Fruit fly (Drosophila melanogaster) whole organism, pupa: ENCODE results near the gene al.

Experiments
- CG10348 ChIP-seq: fragments of 200-800 bp; sonication (Bioruptor generic); IDR thresholded peaks from 2 replicates; pipeline ENCODE4 v1.3.6; 2022; ENCODE audit warnings: missing biosample characterization, missing genetic modification characterization
- CG12605 ChIP-seq: fragments of 200-800 bp; sonication (Bioruptor generic); IDR thresholded peaks from 2 replicates; pipeline ENCODE4 v1.3.6; 2022; ENCODE audit warnings: missing biosample characterization, missing genetic modification characterization
- CG13204 ChIP-seq: fragments of 200-800 bp; sonication (Bioruptor generic); optimal IDR thresholded peaks from 2 replicates; lab custom pipeline; 2018; ENCODE audit warnings: missing biosample characterization, mild to moderate bottlenecking, missing genetic modification characterization, moderate library complexity
- CG14655 ChIP-seq: fragments of 200-800 bp; sonication (Bioruptor generic); optimal IDR thresholded peaks from 3 replicates; lab custom pipeline; 2017; ENCODE audit warnings: mild to moderate bottlenecking, missing biosample characterization, missing genetic modification reagents, missing genetic modification characterization
- CG15710 ChIP-seq: fragments of 200-800 bp; sonication (Bioruptor generic); optimal IDR thresholded peaks from 2 replicates; lab custom pipeline; 2018; ENCODE audit warnings: missing biosample characterization, mild to moderate bottlenecking, missing genetic modification characterization, moderate library complexity
- CG17806 ChIP-seq: fragments of 200-800 bp; sonication (Bioruptor generic); optimal IDR thresholded peaks from 2 replicates; lab custom pipeline; 2018; ENCODE audit warnings: missing biosample characterization, mild to moderate bottlenecking, missing genetic modification characterization, moderate library complexity
- CG32121 ChIP-seq: fragments of 200-800 bp; sonication (Bioruptor generic); IDR thresholded peaks from 2 replicates; pipeline ENCODE4 v1.3.6; 2022; ENCODE audit warnings: missing biosample characterization, missing genetic modification characterization
- CG34367 ChIP-seq: fragments of 200-800 bp; sonication (Bioruptor generic); optimal IDR thresholded peaks from 2 replicates; lab custom pipeline; 2018; ENCODE audit warnings: missing biosample characterization, mild to moderate bottlenecking, missing genetic modification characterization
- CG4496 ChIP-seq: fragments of 200-800 bp; sonication (Bioruptor generic); IDR thresholded peaks from 3 replicates; pipeline ENCODE4 v1.3.6; 2022; ENCODE audit warnings: missing biosample characterization, missing genetic modification characterization
- CG8159 ChIP-seq: fragments of 200-800 bp; sonication (Bioruptor generic); optimal IDR thresholded peaks from 3 replicates; lab custom pipeline; 2018; ENCODE audit warnings: missing biosample characterization, mild to moderate bottlenecking, missing genetic modification characterization, moderate library complexity
- CG8301 ChIP-seq: fragments of 200-800 bp; sonication (Bioruptor generic); optimal IDR thresholded peaks from 2 replicates; lab custom pipeline; 2018; ENCODE audit warnings: missing biosample characterization, mild to moderate bottlenecking, missing genetic modification characterization
- CG9948 ChIP-seq: fragments of 200-800 bp; sonication (Bioruptor generic); optimal IDR thresholded peaks from 2 replicates; lab custom pipeline; 2018; ENCODE audit warnings: missing biosample characterization, mild to moderate bottlenecking, missing genetic modification characterization, moderate library complexity
- D1 ChIP-seq: fragments of 200-800 bp; sonication (Bioruptor generic); optimal IDR thresholded peaks from 2 replicates; lab custom pipeline; 2018; ENCODE audit warnings: missing biosample characterization, mild to moderate bottlenecking, missing genetic modification characterization, moderate library complexity
- EcR ChIP-seq: fragments of 200-800 bp; sonication (Bioruptor generic); optimal IDR thresholded peaks from 3 replicates; lab custom pipeline; 2019; ENCODE audit warnings: missing biosample characterization, missing genetic modification characterization, mild to moderate bottlenecking, moderate library complexity, missing genetic modification reagents
- Ets98B ChIP-seq: fragments of 200-800 bp; sonication (Bioruptor generic); IDR thresholded peaks from 2 replicates; pipeline ENCODE4 v1.3.6; 2022; ENCODE audit warnings: missing biosample characterization, missing genetic modification characterization
- Pif1A ChIP-seq: fragments of 200-800 bp; sonication (Bioruptor generic); optimal IDR thresholded peaks from 3 replicates; lab custom pipeline; 2016; ENCODE audit warnings: missing biosample characterization, missing genetic modification characterization
- Pif1B ChIP-seq: fragments of 200-800 bp; sonication (Bioruptor generic); optimal IDR thresholded peaks from 3 replicates; lab custom pipeline; 2016; ENCODE audit warnings: missing biosample characterization, missing genetic modification characterization
- Snoo ChIP-seq: fragments of 200-800 bp; sonication (Bioruptor generic); optimal IDR thresholded peaks from 3 replicates; lab custom pipeline; 2017; ENCODE audit warnings: missing biosample characterization, mild to moderate bottlenecking, missing genetic modification characterization, inconsistent platforms
- fd96Ca ChIP-seq: fragments of 200-800 bp; sonication (Bioruptor generic); IDR thresholded peaks from 3 replicates; pipeline ENCODE4 v1.3.6; 2022; ENCODE audit warnings: missing biosample characterization, missing genetic modification characterization
- gl ChIP-seq: fragments of 200-800 bp; sonication (Bioruptor generic); optimal IDR thresholded peaks from 2 replicates; lab custom pipeline; 2018; ENCODE audit warnings: missing biosample characterization, mild to moderate bottlenecking, missing genetic modification characterization
- rn ChIP-seq: fragments of 200-800 bp; sonication (Bioruptor generic); IDR thresholded peaks from 2 replicates; pipeline ENCODE4 v1.3.6; 2022; ENCODE audit warnings: missing biosample characterization, missing genetic modification characterization

Gene al

DNA sequence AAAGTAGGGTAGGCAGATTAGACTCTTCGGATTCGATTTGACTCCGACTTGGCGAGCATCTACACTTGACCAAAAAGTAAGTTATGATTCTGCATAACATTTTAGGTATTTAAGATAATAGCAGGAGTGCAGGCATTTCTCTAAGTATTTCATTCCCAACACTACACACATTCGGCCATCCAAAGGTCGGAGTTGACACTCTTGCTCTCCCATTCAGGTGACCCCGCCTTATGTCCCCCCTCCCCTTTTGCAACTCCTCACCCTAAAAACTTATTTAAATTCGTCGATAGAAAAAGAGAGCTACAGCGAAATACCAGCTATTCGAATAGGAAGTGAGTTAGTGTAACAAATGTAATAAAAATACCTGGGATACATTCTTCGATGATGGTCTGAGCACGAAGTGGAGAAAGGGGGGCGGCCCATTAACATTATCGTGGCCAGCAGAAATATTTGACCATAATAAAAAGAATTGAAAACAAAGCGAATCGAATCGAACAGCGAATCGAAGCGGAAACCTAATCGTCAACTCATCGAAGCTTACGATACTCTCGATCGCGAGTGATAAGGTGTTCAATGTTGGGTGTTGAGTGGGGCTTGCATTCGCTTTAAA is 50.6 kb downstream of the al start:
- no peak for TF ChIP-seq rn
- TF ChIP-seq CG12605 (GFP tag; lab: Robert Waterston, UW), result no peak
- TF ChIP-seq CG8159, result no peak
- no peak for TF ChIP-seq CG17806 (tag; lab: Kevin White, UChicago)

DNA sequence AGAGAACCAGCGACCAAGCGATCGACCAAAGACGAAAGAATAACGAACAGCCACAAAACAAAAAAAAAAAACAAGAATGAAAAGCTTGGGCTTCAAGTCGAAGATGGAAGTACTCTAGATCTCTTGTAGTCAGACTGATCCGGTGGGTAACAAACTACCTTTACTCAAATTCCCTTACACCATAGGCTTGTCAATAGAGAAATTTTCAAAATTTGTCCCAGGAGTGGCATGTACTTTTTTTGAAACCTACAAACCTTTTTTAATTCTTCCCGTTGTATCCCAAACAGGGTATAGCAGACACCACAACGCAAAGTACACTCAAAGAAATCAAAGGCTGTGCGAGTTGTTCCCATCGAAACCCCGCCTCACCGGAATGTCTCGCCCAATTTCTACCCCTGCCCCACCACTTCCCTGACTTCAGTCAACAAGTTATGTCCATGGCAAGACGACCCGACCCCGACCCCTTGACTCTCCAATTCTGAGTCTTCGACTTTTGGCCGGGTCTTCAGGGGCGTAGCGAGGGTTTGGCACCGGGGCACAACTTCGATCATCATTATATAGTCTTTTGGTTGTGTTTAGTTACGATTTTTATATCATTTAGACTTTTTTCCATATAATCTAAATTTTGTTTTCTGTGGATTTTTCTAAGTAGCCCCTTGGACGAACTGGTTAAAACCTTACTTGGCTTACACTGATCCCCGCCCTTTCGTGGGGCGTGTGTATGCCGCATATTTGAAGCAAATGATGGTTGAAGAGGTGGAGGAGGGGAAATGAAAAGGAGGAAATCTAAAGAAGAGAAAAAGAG is 52.0 kb downstream of the al start:
- TF ChIP-seq Pif1A (GFP tag; lab: Kevin White, UChicago) (peak; percentile 87), D1 (peak; percentile 82), Ets98B (GFP tag; lab: Robert Waterston, UW) (peak; percentile 34), Snoo (tag; lab: Kevin White, UChicago) (peak; percentile 89), CG13204 (GFP tag; lab: Kevin White, UChicago) (peak; percentile 43), CG17806 (tag; lab: Kevin White, UChicago) (peak; percentile 81), fd96Ca (GFP tag; lab: Robert Waterston, UW) (peak; percentile 77), CG14655 (GFP tag; lab: Kevin White, UChicago) (peak; percentile 88), EcR (GFP tag; lab: Kevin White, UChicago) (peak; percentile 41), rn (no peak; the same call in 1 of the 2 replicates), Pif1B (GFP tag; lab: Kevin White, UChicago) (peak; percentile 82), CG15710 (tag; lab: Kevin White, UChicago) (peak; percentile 81), CG8301 (tag; lab: Kevin White, UChicago) (peak; percentile 67), gl (tag; lab: Kevin White, UChicago) (peak; percentile 61), CG32121 (GFP tag; lab: Robert Waterston, UW) (no peak), CG12605 (GFP tag; lab: Robert Waterston, UW) (peak; percentile 62; the same call in 1 of the 2 replicates), CG10348 (GFP tag; lab: Robert Waterston, UW) (no peak; the same call in 1 of the 2 replicates), CG9948 (tag; lab: Kevin White, UChicago) (peak; percentile 83), CG4496 (GFP tag; lab: Robert Waterston, UW) (peak; percentile 60), CG8159 (peak; percentile 82), CG34367 (peak; percentile 70)
- TF ChIP-seq, all 21 proteins: peak for 18

DNA sequence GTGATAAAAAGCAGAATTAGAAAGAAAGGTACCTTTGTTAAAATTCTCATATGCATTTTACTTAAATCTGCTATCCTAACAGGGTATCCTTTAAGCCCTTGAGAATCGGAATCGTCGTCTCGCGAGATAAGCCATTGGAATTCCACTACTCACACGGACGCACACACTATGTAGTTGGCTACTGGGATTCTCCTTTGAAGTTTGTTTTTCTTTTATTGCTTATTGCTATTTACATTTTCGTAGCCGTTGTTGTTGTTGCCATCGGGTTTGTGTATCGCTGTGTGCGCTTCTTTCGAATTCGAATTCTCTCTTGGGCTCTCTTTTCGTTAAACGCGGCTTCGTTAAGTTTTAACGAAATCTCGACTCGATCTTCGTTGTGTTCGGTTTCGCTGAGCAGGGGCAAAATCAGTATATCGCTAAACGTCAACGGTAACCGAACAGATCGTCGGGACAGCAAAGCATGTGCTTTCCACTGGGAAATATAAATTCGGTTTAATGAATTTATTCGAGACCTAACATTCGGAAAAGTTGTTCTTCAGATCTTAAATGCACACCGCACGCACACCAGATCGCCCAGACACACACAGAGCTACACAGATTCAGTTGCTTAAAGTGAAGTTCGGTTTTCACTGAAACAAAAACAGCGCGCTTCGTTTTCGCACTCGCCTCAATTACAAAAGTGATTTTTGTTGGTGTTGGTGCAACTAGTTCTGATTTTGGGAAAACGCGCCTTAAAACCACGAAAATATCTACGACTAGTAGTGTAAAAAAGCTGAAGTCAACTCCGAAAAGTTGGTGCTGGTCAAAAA is 53.1 kb downstream of the al start, which contains the start of gene ex:
ex (plus strand) TSS at position 408 of the 809 bp plus-strand sequence.
- TF ChIP-seq rn, result no peak
- TF ChIP-seq D1, result no peak
- TF ChIP-seq CG9948 (tag; lab: Kevin White, UChicago), result peak; percentile 64
- peak; percentile 26 for TF ChIP-seq EcR (GFP tag; lab: Kevin White, UChicago)
- TF ChIP-seq CG34367, result peak; percentile 46
- peak; percentile 45 for TF ChIP-seq CG8159
- peak; percentile 19 for TF ChIP-seq CG8301 (tag; lab: Kevin White, UChicago)
- peak; percentile 69; the same call in 2 of the 3 replicates for TF ChIP-seq fd96Ca (GFP tag; lab: Robert Waterston, UW)
- peak; percentile 41; the same call in 1 of the 2 replicates for TF ChIP-seq CG32121 (GFP tag; lab: Robert Waterston, UW)
- TF ChIP-seq CG15710 (tag; lab: Kevin White, UChicago), result peak; percentile 46
- TF ChIP-seq CG10348 (GFP tag; lab: Robert Waterston, UW), result no peak
- TF ChIP-seq gl (tag; lab: Kevin White, UChicago), result peak; percentile 87
- TF ChIP-seq Pif1A (GFP tag; lab: Kevin White, UChicago), result peak; percentile 62
- TF ChIP-seq CG14655 (GFP tag; lab: Kevin White, UChicago), result peak; percentile 23
- TF ChIP-seq Snoo (tag; lab: Kevin White, UChicago), result peak; percentile 11
- TF ChIP-seq Pif1B (GFP tag; lab: Kevin White, UChicago), result peak; percentile 70
- TF ChIP-seq CG4496 (GFP tag; lab: Robert Waterston, UW), result peak; percentile 88
- peak; percentile 64; the same call in 1 of the 2 replicates for TF ChIP-seq Ets98B (GFP tag; lab: Robert Waterston, UW)
- TF ChIP-seq CG17806 (tag; lab: Kevin White, UChicago), result peak; percentile 37
- TF ChIP-seq CG13204 (GFP tag; lab: Kevin White, UChicago), result peak; percentile 55
- TF ChIP-seq CG12605 (GFP tag; lab: Robert Waterston, UW), result peak; percentile 88

DNA sequence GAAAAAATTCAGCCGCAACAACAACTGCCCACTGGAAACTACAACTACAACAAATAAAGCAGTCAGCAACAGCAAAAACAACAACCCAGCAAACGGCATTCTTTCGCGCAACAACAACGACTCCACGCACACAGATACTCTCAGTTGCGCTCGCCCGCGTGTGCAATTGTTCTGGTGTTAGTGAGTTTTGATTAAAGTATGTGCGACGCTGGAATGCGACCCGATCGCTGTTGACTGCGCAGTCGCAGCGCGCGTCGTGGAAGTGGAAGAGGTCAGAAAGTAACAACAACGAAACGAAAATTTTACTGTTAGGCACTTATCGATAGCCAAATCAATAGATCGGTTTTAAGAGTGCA is 53.7 kb downstream of the al start:
- TF ChIP-seq CG4496 (GFP tag; lab: Robert Waterston, UW) (peak; percentile 9; the same call in 1 of the 3 replicates), CG13204 (GFP tag; lab: Kevin White, UChicago) (peak; percentile 58), EcR (GFP tag; lab: Kevin White, UChicago) (peak; percentile 26), CG12605 (GFP tag; lab: Robert Waterston, UW) (no peak; the same call in 1 of the 2 replicates), Snoo (tag; lab: Kevin White, UChicago) (no peak)

DNA sequence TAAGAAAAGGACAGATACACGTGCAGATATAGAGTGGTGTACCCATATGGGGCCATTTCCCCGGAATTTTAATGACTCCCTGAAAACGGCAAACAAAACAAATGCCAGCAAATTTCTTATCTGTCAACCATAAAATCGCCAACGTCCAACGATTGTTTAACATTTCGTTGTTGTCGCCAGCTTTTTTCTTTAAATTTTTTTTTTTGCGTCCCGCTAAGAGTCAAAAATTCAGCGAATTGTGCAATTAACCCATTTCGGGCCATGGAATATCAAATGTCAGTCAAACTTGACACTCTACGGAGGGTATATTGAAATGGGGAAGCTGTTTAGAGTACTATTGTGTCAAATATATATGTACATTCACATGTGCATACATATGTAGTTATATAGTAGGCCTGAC is 54.2 kb downstream of the al start:
- TF ChIP-seq CG10348 (GFP tag; lab: Robert Waterston, UW), result no peak
- TF ChIP-seq CG14655 (GFP tag; lab: Kevin White, UChicago), result no peak
- no peak for TF ChIP-seq D1
- TF ChIP-seq CG15710 (tag; lab: Kevin White, UChicago), result no peak
- TF ChIP-seq Snoo (tag; lab: Kevin White, UChicago), result no peak
- no peak for TF ChIP-seq Pif1A (GFP tag; lab: Kevin White, UChicago)
- TF ChIP-seq CG8301 (tag; lab: Kevin White, UChicago), result no peak
- TF ChIP-seq CG12605 (GFP tag; lab: Robert Waterston, UW), result no peak
- TF ChIP-seq CG17806 (tag; lab: Kevin White, UChicago), result no peak
- TF ChIP-seq gl (tag; lab: Kevin White, UChicago), result no peak
- no peak for TF ChIP-seq EcR (GFP tag; lab: Kevin White, UChicago)
- TF ChIP-seq rn, result no peak
- no peak for TF ChIP-seq CG9948 (tag; lab: Kevin White, UChicago)
- TF ChIP-seq fd96Ca (GFP tag; lab: Robert Waterston, UW), result no peak
